Worm (Caenorhabditis elegans) whole organism, dauer: ENCODE data around the gene H14A12.5.

Experiments
- unc-62 ChIP-seq: sonication (generic microtip); optimal IDR thresholded peaks from 2 replicates; lab custom pipeline; 2017; ENCODE audit warnings: missing biosample characterization, missing genetic modification reagents, missing genetic modification characterization

H14A12.5 gene

DNA sequence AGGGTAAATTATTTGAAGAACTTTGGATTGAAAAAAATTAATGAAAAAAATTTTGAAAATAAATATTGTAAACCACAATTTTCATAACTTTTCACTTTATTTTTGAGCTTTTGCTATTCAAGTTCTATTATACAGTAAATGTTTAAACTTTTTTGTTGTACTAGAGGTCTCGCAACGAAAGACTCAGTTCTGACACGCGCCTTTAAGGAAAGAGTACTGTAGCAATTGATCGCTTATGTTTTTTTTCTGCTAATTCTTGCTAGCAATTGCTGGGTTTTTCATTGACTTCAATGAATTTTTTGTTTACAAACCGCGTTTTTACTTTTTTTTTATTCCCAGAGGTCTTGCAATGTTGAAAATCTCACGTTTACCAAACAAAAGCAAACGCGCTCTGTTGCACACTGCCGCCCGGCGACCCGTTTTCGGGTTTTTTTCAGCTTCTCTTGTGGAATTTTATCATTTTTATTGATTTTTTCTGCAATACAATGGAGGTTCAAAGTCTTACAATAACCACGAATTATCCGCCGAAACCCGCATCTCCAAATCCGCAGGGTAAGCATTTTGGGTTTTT lies 5.4 kb downstream of the H14A12.5 start, which contains the start of gene H14A12.3:
Gene H14A12.3 (plus strand): TSS at position 360 of the 571 bp plus-strand sequence.
- no peak for TF ChIP-seq unc-62 (GFP tag; lab: Kevin White, UChicago)

DNA sequence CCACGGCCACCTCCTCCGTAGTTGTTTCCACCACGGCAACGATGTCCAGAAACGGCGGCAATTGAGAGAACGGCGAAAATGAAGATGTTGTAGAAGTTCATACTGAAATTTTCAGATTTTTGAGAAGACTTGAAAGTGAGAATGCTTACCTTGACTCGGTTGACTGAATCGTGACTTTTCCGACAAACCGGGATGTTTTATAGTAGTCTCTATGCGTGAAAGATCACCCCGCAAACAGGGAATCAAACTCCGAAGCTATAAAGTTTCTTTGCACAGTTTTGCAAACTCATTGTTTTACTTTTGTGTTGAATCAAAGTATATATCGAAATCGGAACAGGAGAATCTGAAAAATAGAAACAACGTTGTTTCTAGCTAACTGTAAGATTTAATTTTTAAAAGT lies 6.6 kb downstream of the H14A12.5 start, which contains the start of gene fipr-20:
Gene fipr-20 (minus strand): TSS at position 101 of the 400 bp plus-strand sequence.
- no peak for TF ChIP-seq unc-62 (GFP tag; lab: Kevin White, UChicago)

DNA sequence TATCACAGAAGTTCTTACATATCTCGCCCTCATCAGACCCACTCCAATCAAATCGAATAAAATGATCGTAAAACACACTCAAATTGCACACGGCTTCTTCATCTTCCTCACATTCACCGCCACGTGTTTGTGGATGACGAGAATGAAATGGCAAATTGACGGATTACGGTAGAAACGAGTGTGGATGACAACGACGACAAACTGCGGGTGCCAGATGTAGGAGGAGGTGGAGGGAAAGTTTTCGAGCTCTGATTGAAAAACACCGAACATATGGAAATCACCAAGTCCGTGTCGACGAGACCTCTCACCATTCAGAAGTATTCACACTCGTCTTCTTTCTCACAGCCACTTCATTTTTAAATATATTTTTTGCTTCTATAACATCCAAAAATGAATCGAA lies 8.9 kb downstream of the H14A12.5 start, which contains the start of gene mls-1:
Gene mls-1 (plus strand): TSS at position 324 of the 400 bp plus-strand sequence.
- TF ChIP-seq unc-62 (GFP tag; lab: Kevin White, UChicago), result no peak

DNA sequence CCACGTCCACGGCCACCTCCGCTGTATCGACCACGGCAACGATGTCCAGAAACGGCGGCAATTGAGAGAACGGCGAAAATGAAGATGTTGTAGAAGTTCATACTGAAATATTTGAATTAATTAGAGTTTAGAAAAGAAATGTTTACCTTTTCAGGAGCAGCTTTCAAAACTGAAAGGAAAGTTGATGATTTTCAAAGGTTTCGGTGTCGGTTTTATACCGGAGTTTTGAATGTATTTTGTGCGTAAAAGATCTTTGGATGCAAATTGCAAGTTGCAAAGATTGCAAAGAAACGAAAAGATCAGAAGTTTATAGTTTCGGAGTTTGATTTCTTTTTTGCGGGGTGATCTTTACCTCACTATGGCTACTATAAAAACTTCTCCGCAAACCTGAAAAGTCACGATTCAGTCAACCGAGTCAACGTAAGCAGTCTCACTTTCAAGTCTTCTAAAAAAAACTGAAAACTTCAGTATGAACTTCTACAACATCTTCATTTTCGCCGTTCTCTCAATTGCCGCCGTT lies 10.0 kb downstream of the H14A12.5 start, which contains the start of the genes fipr-19 and fipr-18:
Gene fipr-19 (minus strand): TSS at position 101 of the 520 bp plus-strand sequence.
Gene fipr-18 (plus strand): TSS at position 470 of the 520 bp plus-strand sequence.
- no peak for TF ChIP-seq unc-62 (GFP tag; lab: Kevin White, UChicago)

DNA sequence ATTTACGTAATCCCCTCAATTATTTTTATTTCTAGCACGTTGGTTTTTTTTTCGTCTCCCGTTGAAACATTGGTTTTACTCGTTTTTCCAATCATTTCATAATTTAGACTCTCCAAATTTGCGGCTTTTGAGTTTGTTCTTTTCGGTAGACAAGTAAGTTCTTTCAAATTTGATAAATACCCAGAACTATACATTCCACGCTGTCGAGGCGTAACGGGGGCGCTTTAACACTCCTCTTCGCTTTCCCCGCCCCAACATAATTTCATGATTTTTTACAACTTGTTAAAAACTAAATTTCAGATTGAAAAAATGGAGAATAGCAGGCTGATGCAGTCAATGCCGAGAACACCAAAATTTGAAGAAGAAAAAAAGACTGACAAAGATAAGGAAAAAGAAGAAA lies 12.2 kb downstream of the H14A12.5 start, which contains the start of gene Y69F12A.1:
Gene Y69F12A.1 (plus strand): TSS at position 301 of the 400 bp plus-strand sequence.
- no peak for TF ChIP-seq unc-62 (GFP tag; lab: Kevin White, UChicago)

DNA sequence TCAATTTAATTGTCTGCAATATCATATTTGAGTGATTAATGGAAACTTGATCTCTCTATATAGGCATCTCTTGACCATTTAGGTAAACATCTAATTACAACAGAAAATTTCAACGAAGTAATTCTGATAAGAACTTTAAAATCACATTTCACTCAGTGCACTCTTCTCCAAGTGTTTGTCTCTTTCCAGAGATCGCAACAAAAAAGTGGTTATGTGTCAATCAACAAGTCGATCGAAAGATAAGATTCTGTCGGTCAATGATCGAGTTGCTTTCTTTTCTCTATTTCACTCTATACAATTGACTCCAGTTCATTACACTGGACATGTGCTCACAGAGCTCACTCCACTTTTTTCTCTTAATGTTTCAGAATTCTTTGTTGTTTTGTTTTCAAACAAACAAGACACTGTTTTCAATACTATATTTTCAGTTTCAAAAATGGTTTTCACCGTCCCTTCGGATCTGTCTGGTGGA lies 15.2 kb downstream of the H14A12.5 start, which contains the start of gene alh-12:
Gene alh-12 (plus strand): TSS at position 422 of the 472 bp plus-strand sequence.
- no peak for TF ChIP-seq unc-62 (GFP tag; lab: Kevin White, UChicago)
